Worm (Caenorhabditis elegans) whole organism, young adult: ENCODE measurements around the gene C09G9.3.

Experiments
- D2030.7 ChIP-seq: fragments of 200-800 bp; sonication (Bioruptor generic); IDR thresholded peaks from 2 replicates; pipeline ENCODE4 v1.3.6; 2022; ENCODE audit warnings: missing genetic modification reagents, missing genetic modification characterization, missing compliant biosample characterization
- F10E7.11 ChIP-seq: sonication (generic microtip); optimal IDR thresholded peaks from 2 replicates; lab custom pipeline; 2017; ENCODE audit warnings: mild to moderate bottlenecking, missing genetic modification characterization, moderate library complexity, missing compliant biosample characterization
- F37B4.10 ChIP-seq: fragments of 200-800 bp; sonication (Bioruptor generic); IDR thresholded peaks from 2 replicates; pipeline ENCODE4 v1.3.6; 2022; ENCODE audit warnings: missing genetic modification characterization, missing compliant biosample characterization
- F49E8.2 ChIP-seq: sonication (generic microtip); optimal IDR thresholded peaks from 3 replicates; lab custom pipeline; 2017; ENCODE audit warnings: missing genetic modification characterization, mild to moderate bottlenecking, missing compliant biosample characterization, antibody characterized with exemption, moderate library complexity; ENCODE audit not compliant: insufficient read depth
- ZK185.1 ChIP-seq: sonication (generic microtip); optimal IDR thresholded peaks from 2 replicates; lab custom pipeline; 2016; ENCODE audit warnings: mild to moderate bottlenecking, missing genetic modification characterization, missing compliant biosample characterization; ENCODE audit not compliant: poor library complexity, severe bottlenecking
- ama-1 ChIP-seq, 3 experiments: fragments of 150-350 bp in 1 of 3; sonication (generic microtip) in 2 of 3; optimal IDR thresholded peaks; 2 replicates each; lab custom pipeline; 2014 to 2018; ENCODE audit warnings: missing biosample characterization in 2 of 3, missing genetic modification characterization in 2 of 3, missing genetic modification reagents in 2 of 3
- athp-1 ChIP-seq: sonication (generic microtip); optimal IDR thresholded peaks from 2 replicates; lab custom pipeline; 2017; ENCODE audit warnings: mild to moderate bottlenecking, missing genetic modification characterization, missing compliant biosample characterization
- attf-5 ChIP-seq: fragments of 200-800 bp; sonication (Bioruptor generic); optimal IDR thresholded peaks from 2 replicates; lab custom pipeline; 2018; ENCODE audit warnings: mild to moderate bottlenecking, missing genetic modification characterization, missing compliant biosample characterization
- attf-6 ChIP-seq: fragments of 200-800 bp; sonication (Bioruptor generic); IDR thresholded peaks from 2 replicates; pipeline ENCODE4 v1.3.6; 2022; ENCODE audit warnings: missing genetic modification reagents, missing genetic modification characterization, missing compliant biosample characterization
- cebp-1 ChIP-seq, 2 experiments: fragments of 200-800 bp in 1 of 2; sonication (Bioruptor generic) in 1 of 2; sonication (generic microtip) in 1 of 2; IDR thresholded peaks in 1 of 2; optimal IDR thresholded peaks in 1 of 2; 2 replicates each; pipeline versions ENCODE4 v1.3.6 to Lab custom; 2017 to 2022; ENCODE audit warnings: missing compliant biosample characterization in 2 of 2, missing genetic modification characterization in 2 of 2, mild to moderate bottlenecking in 1 of 2, missing genetic modification reagents in 1 of 2, moderate library complexity in 1 of 2
- ceh-27 ChIP-seq: fragments of 200-800 bp; sonication (Bioruptor generic); optimal IDR thresholded peaks from 2 replicates; lab custom pipeline; 2018; ENCODE audit warnings: mild to moderate bottlenecking, missing genetic modification characterization, moderate library complexity, missing compliant biosample characterization
- ceh-40 ChIP-seq: fragments of 200-800 bp; sonication (Bioruptor generic); IDR thresholded peaks from 2 replicates; pipeline ENCODE4 v1.3.6; 2022; ENCODE audit warnings: missing genetic modification characterization, missing compliant biosample characterization
- die-1 ChIP-seq: sonication (generic microtip); optimal IDR thresholded peaks from 2 replicates; lab custom pipeline; 2016; ENCODE audit warnings: missing genotype, mild to moderate bottlenecking, missing genetic modification characterization, missing compliant biosample characterization
- dox-1 ChIP-seq: fragments of 200-800 bp; sonication (Bioruptor generic); IDR thresholded peaks from 2 replicates; pipeline ENCODE4 v1.3.6; 2022; ENCODE audit warnings: missing genetic modification reagents, missing genetic modification characterization, missing compliant biosample characterization
- dpff-1 ChIP-seq: sonication (generic microtip); optimal IDR thresholded peaks from 2 replicates; lab custom pipeline; 2017; ENCODE audit warnings: mild to moderate bottlenecking, missing genetic modification characterization, missing compliant biosample characterization
- dpl-1 ChIP-seq: fragments of 150-350 bp; optimal IDR thresholded peaks from 2 replicates; lab custom pipeline; 2014; ENCODE audit warnings: missing biosample characterization, missing genetic modification reagents, missing genetic modification characterization
- ekl-4 ChIP-seq: fragments of 200-800 bp; sonication (Bioruptor generic); IDR thresholded peaks from 2 replicates; pipeline ENCODE4 v1.3.6; 2022; ENCODE audit warnings: missing genetic modification reagents, missing genetic modification characterization, missing compliant biosample characterization
- gei-17 ChIP-seq: fragments of 200-800 bp; sonication (Bioruptor generic); optimal IDR thresholded peaks from 2 replicates; lab custom pipeline; 2018; ENCODE audit warnings: mild to moderate bottlenecking, missing genetic modification characterization, missing compliant biosample characterization
- him-1 ChIP-seq: sonication (generic microtip); optimal IDR thresholded peaks from 2 replicates; lab custom pipeline; 2016; ENCODE audit warnings: missing genotype, missing genetic modification reagents, missing genetic modification characterization, missing compliant biosample characterization
- hlh-26 ChIP-seq: fragments of 200-800 bp; sonication (Bioruptor generic); conservative IDR thresholded peaks from 2 replicates; pipeline ENCODE4 v1.3.6; 2022; ENCODE audit warnings: missing genetic modification reagents, missing genetic modification characterization, missing compliant biosample characterization
- hmg-1.2 ChIP-seq: fragments of 200-800 bp; sonication (Bioruptor generic); IDR thresholded peaks from 2 replicates; pipeline ENCODE4 v1.3.6; 2022; ENCODE audit warnings: missing genetic modification reagents, missing genetic modification characterization, missing compliant biosample characterization
- hmg-20 ChIP-seq: fragments of 200-800 bp; sonication (Bioruptor generic); IDR thresholded peaks from 2 replicates; pipeline ENCODE4 v1.3.6; 2022; ENCODE audit warnings: missing genetic modification reagents, missing genetic modification characterization, missing compliant biosample characterization
- hsf-1 ChIP-seq: fragments of 200-800 bp; sonication (Bioruptor generic); IDR thresholded peaks from 2 replicates; pipeline ENCODE4 v1.3.6; 2022; ENCODE audit warnings: missing genetic modification reagents, missing genetic modification characterization, missing compliant biosample characterization
- lag-1 ChIP-seq: fragments of 200-800 bp; sonication (Bioruptor generic); IDR thresholded peaks from 2 replicates; pipeline ENCODE4 v1.3.6; 2022; ENCODE audit warnings: missing genetic modification reagents, missing genetic modification characterization, missing compliant biosample characterization
- lin-26 ChIP-seq: fragments of 200-800 bp; sonication (Bioruptor generic); IDR thresholded peaks from 2 replicates; pipeline ENCODE4 v1.3.6; 2022; ENCODE audit warnings: missing genetic modification reagents, missing genetic modification characterization, missing compliant biosample characterization
- lin-54 ChIP-seq: fragments of 200-800 bp; sonication (Bioruptor generic); optimal IDR thresholded peaks from 2 replicates; lab custom pipeline; 2018; ENCODE audit warnings: mild to moderate bottlenecking, missing genetic modification characterization, missing compliant biosample characterization
- madf-3 ChIP-seq: fragments of 200-800 bp; sonication (Bioruptor generic); IDR thresholded peaks from 2 replicates; pipeline ENCODE4 v1.3.6; 2022; ENCODE audit warnings: missing genetic modification reagents, missing genetic modification characterization, missing compliant biosample characterization
- nfyb-1 ChIP-seq: fragments of 200-800 bp; sonication (Bioruptor generic); IDR thresholded peaks from 2 replicates; pipeline ENCODE4 v1.3.6; 2022; ENCODE audit warnings: missing genetic modification reagents, missing genetic modification characterization, missing compliant biosample characterization
- nhr-179 ChIP-seq: sonication (generic microtip); optimal IDR thresholded peaks from 2 replicates; lab custom pipeline; 2016; ENCODE audit warnings: mild to moderate bottlenecking, missing genetic modification characterization, missing compliant biosample characterization
- nhr-80 ChIP-seq: sonication (generic microtip); optimal IDR thresholded peaks from 2 replicates; lab custom pipeline; 2016; ENCODE audit warnings: missing genetic modification characterization, missing compliant biosample characterization
- pha-4 ChIP-seq: fragments of 150-350 bp; sonication (generic microtip); optimal IDR thresholded peaks from 2 replicates; lab custom pipeline; 2014; ENCODE audit warnings: missing biosample characterization, missing genetic modification reagents, missing genetic modification characterization
- rec-8 ChIP-seq, 2 experiments: sonication (generic microtip); optimal IDR thresholded peaks; 2 replicates each; lab custom pipeline; 2016; ENCODE audit warnings: mild to moderate bottlenecking in 2 of 2, missing genetic modification characterization in 2 of 2, missing genetic modification reagents in 2 of 2, missing genotype in 2 of 2, missing biosample characterization in 1 of 2, missing compliant biosample characterization in 1 of 2, moderate library complexity in 1 of 2
- sea-2 ChIP-seq: fragments of 200-800 bp; sonication (Bioruptor generic); IDR thresholded peaks from 2 replicates; pipeline ENCODE4 v1.3.6; 2022; ENCODE audit warnings: missing genetic modification characterization, missing compliant biosample characterization
- zfh-2 ChIP-seq: fragments of 200-800 bp; sonication (Bioruptor generic); conservative IDR thresholded peaks from 2 replicates; pipeline ENCODE4 v1.3.6; 2022; ENCODE audit warnings: missing genetic modification reagents, missing genetic modification characterization, missing compliant biosample characterization
- ztf-26 ChIP-seq: sonication (generic microtip); optimal IDR thresholded peaks from 2 replicates; lab custom pipeline; 2017; ENCODE audit warnings: missing genetic modification characterization, missing compliant biosample characterization
- ztf-3 ChIP-seq: fragments of 200-800 bp; sonication (Bioruptor generic); optimal IDR thresholded peaks from 2 replicates; lab custom pipeline; 2018; ENCODE audit warnings: mild to moderate bottlenecking, missing genetic modification characterization, missing compliant biosample characterization

The C09G9.3 gene

ce11 chrIV:8872958-8873357 lies at the start of gene C09G9.3:
Gene C09G9.3, minus strand, starts transcription at chrIV:8873058.
- TF ChIP-seq ZK185.1 (tag; lab: Kevin White, UChicago), result no peak
- no peak for TF ChIP-seq rec-8 (tag; optimal IDR thresholded peaks at IDR 0.05; lab: Kevin White, UChicago)
- TF ChIP-seq ama-1 (optimal IDR thresholded peaks at IDR 0.05; lab: Kevin White, UChicago), result no peak
- no peak for TF ChIP-seq ama-1 (GFP tag; optimal IDR thresholded peaks at IDR 0.05; lab: Kevin White, UChicago)
- no peak for TF ChIP-seq F10E7.11 (tag; lab: Kevin White, UChicago)
- TF ChIP-seq lin-54 (GFP tag; lab: Kevin White, UChicago), result no peak
- no peak for TF ChIP-seq dpl-1 (GFP tag; lab: Kevin White, UChicago)
- TF ChIP-seq F37B4.10 (GFP tag; lab: Robert Waterston, UW), result no peak
- no peak for TF ChIP-seq lin-26 (GFP tag; lab: Robert Waterston, UW)
- no peak for TF ChIP-seq attf-6 (GFP tag; lab: Robert Waterston, UW)

- TF ChIP-seq lin-26 (GFP tag; lab: Robert Waterston, UW) (0 out of 2 replicates have a peak, but pooled peaks have one; percentile 33), sea-2 (no peak), zfh-2 (GFP tag; lab: Robert Waterston, UW) (no peak), nhr-80 (tag; lab: Kevin White, UChicago) (peak; percentile 69), nhr-179 (no peak), dox-1 (0 out of 2 replicates have a peak, but pooled peaks have one; percentile 53), ceh-27 (GFP tag; lab: Kevin White, UChicago) (peak; percentile 51), gei-17 (GFP tag; lab: Kevin White, UChicago) (no peak), attf-5 (GFP tag; lab: Kevin White, UChicago) (peak; percentile 58), athp-1 (tag; lab: Kevin White, UChicago) (no peak), ekl-4 (GFP tag; lab: Robert Waterston, UW) (no peak; the same call in 1 of the 2 replicates), hmg-1.2 (GFP tag; lab: Robert Waterston, UW) (peak; percentile 52; the same call in 1 of the 2 replicates), cebp-1 (GFP tag; IDR thresholded peaks at IDR 0.05; lab: Robert Waterston, UW) (no peak), cebp-1 (tag; optimal IDR thresholded peaks at IDR 0.05; lab: Kevin White, UChicago) (peak; percentile 26)
Observed at ce11 chrIV:8921956-8922355, 49.1 kb upstream of the C09G9.3 start, which contains the start of gene D1046.16. Gene D1046.16, plus strand, starts transcription at chrIV:8922150.

- no peak for TF ChIP-seq die-1 (tag; lab: Kevin White, UChicago)
- no peak for TF ChIP-seq ztf-26 (tag; lab: Kevin White, UChicago)
- TF ChIP-seq pha-4 (tag; lab: Kevin White, UChicago), result no peak
- no peak for TF ChIP-seq ztf-3 (GFP tag; lab: Kevin White, UChicago)
- TF ChIP-seq rec-8 (tag; optimal IDR thresholded peaks at IDR 0.05; lab: Kevin White, UChicago), result no peak
- no peak for TF ChIP-seq dpff-1 (tag; lab: Kevin White, UChicago)
- no peak for TF ChIP-seq hmg-20 (GFP tag; lab: Robert Waterston, UW)
- TF ChIP-seq D2030.7 (GFP tag; lab: Robert Waterston, UW), result no peak
- no peak for TF ChIP-seq lag-1 (GFP tag; lab: Robert Waterston, UW)
- TF ChIP-seq him-1 (tag; lab: Kevin White, UChicago), result no peak
- no peak for TF ChIP-seq ceh-40 (GFP tag; lab: Robert Waterston, UW)
Observed at ce11 chrIV:8921166-8921565, 48.3 kb upstream of the C09G9.3 start.

- TF ChIP-seq hsf-1 (GFP tag; lab: Robert Waterston, UW) (no peak), hlh-26 (GFP tag; lab: Robert Waterston, UW) (no peak), nfyb-1 (GFP tag; lab: Robert Waterston, UW) (no peak), hmg-1.2 (GFP tag; lab: Robert Waterston, UW) (peak; percentile 20; the same call in 1 of the 2 replicates), F49E8.2 (tag; lab: Kevin White, UChicago) (no peak), madf-3 (GFP tag; lab: Robert Waterston, UW) (no peak)
Observed at ce11 chrIV:8920284-8920806, 47.5 kb upstream of the C09G9.3 start.
